Worm (Caenorhabditis elegans): ENCODE measurements around the gene nduf-2.2.

nduf-2.2 gene

ce11 chrIII:6442305-6443125 is 22.5 kb upstream of the nduf-2.2 start, which contains the start of gene mel-32:
Gene mel-32, minus strand, starts transcription at chrIII:6443000.
- TF ChIP-seq nhr-28 (tag; optimal IDR thresholded peaks at IDR 0.05), result peak; percentile 24
- TF ChIP-seq jun-1 (tag; optimal IDR thresholded peaks at IDR 0.05), result no peak
- peak; percentile 58 for TF ChIP-seq lin-38 (GFP tag; IDR thresholded peaks at IDR 0.05)
- TF ChIP-seq ama-1 (optimal IDR thresholded peaks at IDR 0.05), result peak; percentile 40
- TF ChIP-seq snpc-1.2 (GFP tag; IDR thresholded peaks at IDR 0.05), result 0 out of 2 replicates have a peak, but pooled peaks have one; percentile 34
- TF ChIP-seq nhr-42 (GFP tag; IDR thresholded peaks at IDR 0.05), result no peak
- peak; percentile 7 for TF ChIP-seq mep-1 (tag; optimal IDR thresholded peaks at IDR 0.05)
- peak in 1 of 2 experiments; percentile 43 for TF ChIP-seq lsy-2 (tag; optimal IDR thresholded peaks at IDR 0.05)
- no peak for TF ChIP-seq tra-1 (GFP tag; IDR thresholded peaks at IDR 0.05)
- peak; percentile 62 for TF ChIP-seq unc-130 (GFP tag; optimal IDR thresholded peaks at IDR 0.05)
- TF ChIP-seq pqm-1 (tag; optimal IDR thresholded peaks at IDR 0.05), result peak; percentile 81
- TF ChIP-seq nhr-76 (tag; optimal IDR thresholded peaks at IDR 0.05), result no peak
- TF ChIP-seq nhr-111 (GFP tag; optimal IDR thresholded peaks at IDR 0.05), result no peak
- TF ChIP-seq madf-9 (GFP tag; conservative IDR thresholded peaks at IDR 0.05), result no peak
- peak; percentile 65 for TF ChIP-seq dpl-1 (GFP tag; optimal IDR thresholded peaks at IDR 0.05)
- TF ChIP-seq dmd-6 (GFP tag; IDR thresholded peaks at IDR 0.05), result peak; percentile 31
- TF ChIP-seq daf-16 (GFP tag; optimal IDR thresholded peaks at IDR 0.05), result no peak
- peak; percentile 74 for TF ChIP-seq daf-16 (tag; optimal IDR thresholded peaks at IDR 0.05)
- TF ChIP-seq lin-1 (GFP tag; IDR thresholded peaks at IDR 0.05), result peak; percentile 10; the same call in 1 of the 2 replicates
- TF ChIP-seq D1046.2 (GFP tag; IDR thresholded peaks at IDR 0.05), result no peak
- TF ChIP-seq hmg-1.1 (GFP tag; IDR thresholded peaks at IDR 0.05), result 0 out of 2 replicates have a peak, but pooled peaks have one; percentile 20
- TF ChIP-seq hlh-11 (tag; optimal IDR thresholded peaks at IDR 0.05), result peak; percentile 5
- peak; percentile 76 for TF ChIP-seq dve-1 (tag; optimal IDR thresholded peaks at IDR 0.05; ENCODE audit: insufficient read depth)
- no peak for TF ChIP-seq lin-15B (tag; optimal IDR thresholded peaks at IDR 0.05)
- TF ChIP-seq Y48G9A.11 (GFP tag; IDR thresholded peaks at IDR 0.05), result peak; percentile 58; the same call in 1 of the 2 replicates
- TF ChIP-seq duxl-1 (tag; optimal IDR thresholded peaks at IDR 0.05; ENCODE audit: poor library complexity), result no peak
- peak in 1 of 2 experiments; percentile 6 for TF ChIP-seq hif-1 (tag; optimal IDR thresholded peaks at IDR 0.05)

DNA sequence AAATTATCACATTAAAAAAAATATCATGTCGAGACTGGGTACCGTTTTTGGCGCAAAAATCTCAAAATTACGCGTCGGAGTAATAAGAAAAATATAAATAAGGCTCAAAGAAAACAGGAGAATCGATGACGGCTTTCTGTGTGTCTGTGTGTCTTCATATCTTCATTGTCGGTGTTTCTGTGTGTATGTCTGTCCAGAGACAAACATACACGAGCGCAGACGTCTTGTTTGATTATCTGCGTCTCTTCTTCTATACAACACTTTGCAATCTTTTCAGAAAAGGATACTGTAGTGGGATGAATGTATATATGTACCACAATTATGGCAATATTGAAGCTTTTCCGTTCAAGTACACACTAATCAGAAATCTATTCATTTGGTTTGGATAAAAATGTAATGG is 20.7 kb upstream of the nduf-2.2 start, which contains the start of gene C05D11.13:
C05D11.13 (minus strand) TSS at position 252 of the 400 bp plus-strand sequence.
- TF ChIP-seq pha-4 (GFP tag; IDR thresholded peaks at IDR 0.05) (no peak), pha-4 (tag; optimal IDR thresholded peaks at IDR 0.05) (peak; percentile 77), snpc-4 (tag; optimal IDR thresholded peaks at IDR 0.05) (no peak), dpl-1 (GFP tag; optimal IDR thresholded peaks at IDR 0.05) (peak; percentile 12), ceh-82 (tag; optimal IDR thresholded peaks at IDR 0.05) (no peak), unc-62 (GFP tag; optimal IDR thresholded peaks at IDR 0.05 in 1 of 2) (no peak), unc-62 (tag; optimal IDR thresholded peaks at IDR 0.05) (no peak), unc-39 (tag; optimal IDR thresholded peaks at IDR 0.05) (no peak), zip-2 (tag; optimal IDR thresholded peaks at IDR 0.05) (no peak), sdz-12 (GFP tag; optimal IDR thresholded peaks at IDR 0.05) (no peak), gei-8 (GFP tag; optimal IDR thresholded peaks at IDR 0.05) (no peak), arid-1 (GFP tag; conservative IDR thresholded peaks at IDR 0.05) (0 out of 2 replicates have a peak, but pooled peaks have one; percentile 27), ama-1 (optimal IDR thresholded peaks at IDR 0.05) (peak; percentile 19), ZK546.5 (tag; optimal IDR thresholded peaks at IDR 0.05) (no peak), mep-1 (tag; optimal IDR thresholded peaks at IDR 0.05) (peak; percentile 73), ceh-32 (tag; optimal IDR thresholded peaks at IDR 0.05; ENCODE audit: poor library complexity) (no peak), lim-7 (GFP tag; IDR thresholded peaks at IDR 0.05) (no peak), aha-1 (tag) (peak; percentile 1), lin-1 (GFP tag; IDR thresholded peaks at IDR 0.05) (peak; percentile 27; the same call in 1 of the 2 replicates), Y105C5A.15 (GFP tag; IDR thresholded peaks at IDR 0.05) (0 out of 2 replicates have a peak, but pooled peaks have one; percentile 33), Y75B8A.6 (GFP tag; IDR thresholded peaks at IDR 0.05) (no peak), madf-5 (GFP tag; IDR thresholded peaks at IDR 0.05) (no peak), lin-38 (GFP tag; IDR thresholded peaks at IDR 0.05) (peak; percentile 58), dmd-6 (GFP tag; IDR thresholded peaks at IDR 0.05) (peak; percentile 30; the same call in 1 of the 2 replicates), daf-16 (GFP tag; optimal IDR thresholded peaks at IDR 0.05) (peak in 1 of 2 experiments; percentile 32), daf-16 (tag; optimal IDR thresholded peaks at IDR 0.05) (peak; percentile 45), zfp-2 (tag; optimal IDR thresholded peaks at IDR 0.05) (no peak), unc-130 (GFP tag; optimal IDR thresholded peaks at IDR 0.05) (no peak), nhr-11 (tag; optimal IDR thresholded peaks at IDR 0.05) (no peak), zip-11 (GFP tag; IDR thresholded peaks at IDR 0.05) (no peak)

Measured in whole organism, L4 larva.